Worm (Caenorhabditis elegans) whole organism, early embryonic: Measurements from ENCODE around the gene C25H3.14.

ENCODE experiments used
- ama-1 ChIP-seq: fragments of 150-350 bp; optimal IDR thresholded peaks from 2 replicates; lab custom pipeline; 2014
- flt-1 ChIP-seq: fragments of 200-800 bp; sonication (Bioruptor generic); IDR thresholded peaks from 2 replicates; pipeline ENCODE4 v1.3.6; 2022; ENCODE audit warnings: missing genetic modification characterization, missing compliant biosample characterization
- tbx-37 ChIP-seq: fragments of 200-800 bp; sonication (Bioruptor generic); conservative IDR thresholded peaks from 2 replicates; pipeline ENCODE4 v1.3.6; 2022; ENCODE audit warnings: missing genetic modification reagents, missing genetic modification characterization, missing compliant biosample characterization

- no peak for TF ChIP-seq flt-1 (GFP tag; lab: Robert Waterston, UW)
- no peak for TF ChIP-seq tbx-37
- TF ChIP-seq ama-1 (lab: Kevin White, UChicago), result no peak
Measured at ce11 chrII:5697338-5697737, 2.4 kb downstream of the C25H3.14 start.
